Worm (Caenorhabditis elegans) whole organism, L2 larva: ENCODE measurements around the gene F25D1.8.

Experiments
- Y55F3AM.14 ChIP-seq: fragments of 200-800 bp; sonication (Bioruptor generic); optimal IDR thresholded peaks from 2 replicates; lab custom pipeline; 2018; ENCODE audit warnings: mild to moderate bottlenecking, missing genetic modification characterization, missing compliant biosample characterization
- blmp-1 ChIP-seq: sonication (generic microtip); optimal IDR thresholded peaks from 2 replicates; lab custom pipeline; 2017; ENCODE audit warnings: missing genetic modification characterization, mild to moderate bottlenecking, missing compliant biosample characterization, antibody characterized with exemption, moderate library complexity; ENCODE audit not compliant: insufficient read depth

ce11 chrV:10496733-10497132 lies 42.5 kb upstream of the F25D1.8 start, which contains the start of gene C35A5.4:
- TF ChIP-seq blmp-1 (tag; lab: Kevin White, UChicago) (no peak), Y55F3AM.14 (GFP tag; lab: Kevin White, UChicago) (no peak)
